Fruit fly (Drosophila melanogaster) whole organism, embryonic: ENCODE measurements around the gene CG10063.

ENCODE experiments used
- Atf-2 ChIP-seq: fragments of 200-800 bp; sonication (Bioruptor generic); optimal IDR thresholded peaks from 2 replicates; lab custom pipeline; 2016; ENCODE audit warnings: missing biosample characterization, missing genetic modification characterization
- BtbVII ChIP-seq: fragments of 200-800 bp; sonication (Bioruptor generic); optimal IDR thresholded peaks from 3 replicates; lab custom pipeline; 2017; ENCODE audit warnings: missing biosample characterization, mild to moderate bottlenecking, missing genetic modification characterization
- CG10147 ChIP-seq: fragments of 200-800 bp; sonication (Bioruptor generic); optimal IDR thresholded peaks from 2 replicates; lab custom pipeline; 2019; ENCODE audit warnings: missing biosample characterization, mild to moderate bottlenecking, missing genetic modification characterization, moderate library complexity
- CG11456 ChIP-seq: fragments of 200-800 bp; sonication (Bioruptor generic); IDR thresholded peaks from 3 replicates; pipeline ENCODE4 v1.3.6; 2022; ENCODE audit warnings: missing biosample characterization, missing genetic modification characterization
- CG11723 ChIP-seq: fragments of 200-800 bp; sonication (Bioruptor generic); optimal IDR thresholded peaks from 2 replicates; lab custom pipeline; 2017; ENCODE audit warnings: missing biosample characterization, mild to moderate bottlenecking, missing genetic modification characterization
- CG12391 ChIP-seq: fragments of 200-800 bp; sonication (Bioruptor generic); optimal IDR thresholded peaks from 3 replicates; lab custom pipeline; 2018; ENCODE audit warnings: missing biosample characterization, mild to moderate bottlenecking, missing genetic modification characterization, moderate library complexity
- CG13287 ChIP-seq: fragments of 200-800 bp; sonication (Bioruptor generic); IDR thresholded peaks from 2 replicates; pipeline ENCODE4 v1.3.6; 2022; ENCODE audit warnings: missing biosample characterization, missing genetic modification characterization; ENCODE audit not compliant: partially characterized antibody
- CG13775 ChIP-seq: fragments of 200-800 bp; sonication (Bioruptor generic); optimal IDR thresholded peaks from 3 replicates; lab custom pipeline; 2017; ENCODE audit warnings: missing biosample characterization, mild to moderate bottlenecking, missing genetic modification characterization
- CG17912 ChIP-seq: fragments of 200-800 bp; sonication (Bioruptor generic); optimal IDR thresholded peaks from 2 replicates; lab custom pipeline; 2018; ENCODE audit warnings: missing biosample characterization, mild to moderate bottlenecking, missing genetic modification characterization
- CG2875 ChIP-seq: fragments of 200-800 bp; sonication (Bioruptor generic); optimal IDR thresholded peaks from 2 replicates; lab custom pipeline; 2017; ENCODE audit warnings: missing biosample characterization, mild to moderate bottlenecking, missing genetic modification characterization, missing genetic modification reagents
- CG31441 ChIP-seq: fragments of 200-800 bp; sonication (Bioruptor generic); IDR thresholded peaks from 2 replicates; pipeline ENCODE4 v1.3.6; 2022; ENCODE audit warnings: missing biosample characterization, missing genetic modification characterization
- CG3281 ChIP-seq: fragments of 200-800 bp; sonication (Bioruptor generic); optimal IDR thresholded peaks from 3 replicates; lab custom pipeline; 2017; ENCODE audit warnings: missing biosample characterization, mild to moderate bottlenecking, missing genetic modification characterization
- CG3726 ChIP-seq: fragments of 200-800 bp; sonication (Bioruptor generic); IDR thresholded peaks from 3 replicates; pipeline ENCODE4, ENCODE4 v1.3.6; 2022; ENCODE audit warnings: missing biosample characterization, missing genetic modification characterization
- CG4617 ChIP-seq: fragments of 200-800 bp; sonication (Bioruptor generic); optimal IDR thresholded peaks from 3 replicates; lab custom pipeline; 2016; ENCODE audit warnings: missing biosample characterization, missing genetic modification characterization, borderline replicate concordance
- CG7987 ChIP-seq: fragments of 200-800 bp; sonication (Bioruptor generic); optimal IDR thresholded peaks from 2 replicates; lab custom pipeline; 2018; ENCODE audit warnings: missing biosample characterization, mild to moderate bottlenecking, missing genetic modification characterization, moderate library complexity
- CG8290 ChIP-seq, 3 experiments: fragments of 200-800 bp; sonication (Bioruptor generic); optimal IDR thresholded peaks; 2 replicates each; lab custom pipeline; 2016 to 2019; ENCODE audit warnings: missing biosample characterization in 3 of 3, missing genetic modification characterization in 3 of 3, mild to moderate bottlenecking in 2 of 3, moderate library complexity in 1 of 3
- CG9215 ChIP-seq: fragments of 200-800 bp; sonication (Bioruptor generic); IDR thresholded peaks from 2 replicates; pipeline ENCODE4 v1.3.6; 2022; ENCODE audit warnings: missing biosample characterization, missing genetic modification characterization
- Dip3 ChIP-seq: fragments of 200-800 bp; sonication (Bioruptor generic); optimal IDR thresholded peaks from 3 replicates; lab custom pipeline; 2016; ENCODE audit warnings: missing biosample characterization, missing genetic modification characterization
- Hr51 ChIP-seq, 2 experiments: fragments of 200-800 bp; sonication (Bioruptor generic); optimal IDR thresholded peaks; 2 replicates in 1 of 2; 3 replicates in 1 of 2; lab custom pipeline; 2016 to 2018; ENCODE audit warnings: missing biosample characterization in 2 of 2, missing genetic modification characterization in 2 of 2, mild to moderate bottlenecking in 1 of 2, moderate library complexity in 1 of 2
- Med ChIP-seq: fragments of 200-800 bp; sonication (Bioruptor generic); peaks from one replicate; lab custom pipeline; 2016; ENCODE audit warnings: missing biosample characterization, missing genetic modification characterization, mild to moderate bottlenecking, inconsistent platforms, moderate library complexity
- NFAT ChIP-seq: fragments of 200-800 bp; sonication (Bioruptor generic); IDR thresholded peaks from 2 replicates; pipeline ENCODE4 v1.3.6; 2022; ENCODE audit warnings: missing biosample characterization, missing genetic modification characterization
- PHDP ChIP-seq: fragments of 200-800 bp; sonication (Bioruptor generic); optimal IDR thresholded peaks from 3 replicates; lab custom pipeline; 2018; ENCODE audit warnings: missing biosample characterization, mild to moderate bottlenecking, missing genetic modification characterization, moderate library complexity
- Poxn ChIP-seq: fragments of 200-800 bp; sonication (Bioruptor generic); IDR thresholded peaks from 2 replicates; pipeline ENCODE4 v1.3.6; 2022; ENCODE audit warnings: missing biosample characterization, missing genetic modification characterization
- Tbp ChIP-seq: fragments of >200 bp; optimal IDR thresholded peaks from 2 replicates; lab custom pipeline; 2018; ENCODE audit warnings: missing biosample characterization, missing genetic modification characterization
- bbx ChIP-seq: fragments of 200-800 bp; sonication (Bioruptor generic); IDR thresholded peaks from 2 replicates; pipeline ENCODE4 v1.3.6; 2022; ENCODE audit warnings: missing biosample characterization, missing genetic modification characterization; ENCODE audit not compliant: partially characterized antibody
- cg ChIP-seq: fragments of 200-800 bp; sonication (Bioruptor generic); optimal IDR thresholded peaks from 3 replicates; lab custom pipeline; 2019; ENCODE audit warnings: missing biosample characterization, mild to moderate bottlenecking, missing genetic modification characterization, moderate library complexity
- dan ChIP-seq: fragments of 200-800 bp; sonication (Bioruptor generic); IDR thresholded peaks from 2 replicates; pipeline ENCODE4 v1.3.6; 2022; ENCODE audit warnings: missing biosample characterization, missing genetic modification characterization
- danr ChIP-seq: fragments of 200-800 bp; sonication (Bioruptor generic); IDR thresholded peaks from 2 replicates; pipeline ENCODE4 v1.3.6; 2022; ENCODE audit warnings: missing biosample characterization, missing genetic modification characterization
- dmrt11E ChIP-seq: fragments of 200-800 bp; sonication (Bioruptor generic); optimal IDR thresholded peaks from 3 replicates; lab custom pipeline; 2018; ENCODE audit warnings: missing biosample characterization, mild to moderate bottlenecking, missing genetic modification characterization, moderate library complexity
- dpn ChIP-seq, 2 experiments: fragments of 200-800 bp; sonication (Bioruptor generic); optimal IDR thresholded peaks; 3 replicates each; lab custom pipeline; 2016; ENCODE audit warnings: missing biosample characterization in 2 of 2, missing genetic modification characterization in 2 of 2
- ems ChIP-seq: fragments of 200-800 bp; sonication (Bioruptor generic); optimal IDR thresholded peaks from 3 replicates; lab custom pipeline; 2016; ENCODE audit warnings: missing biosample characterization, missing genetic modification characterization
- fd3F ChIP-seq: fragments of 200-800 bp; sonication (Bioruptor generic); optimal IDR thresholded peaks from 2 replicates; lab custom pipeline; 2018; ENCODE audit warnings: missing biosample characterization, mild to moderate bottlenecking, missing genetic modification characterization, moderate library complexity
- gcm2 ChIP-seq: fragments of 200-800 bp; sonication (Bioruptor generic); optimal IDR thresholded peaks from 2 replicates; lab custom pipeline; 2016; ENCODE audit warnings: missing biosample characterization, missing genetic modification characterization
- hb ChIP-seq: fragments of 200-800 bp; sonication (Bioruptor generic); IDR thresholded peaks from 3 replicates; pipeline ENCODE4 v1.3.6; 2022; ENCODE audit warnings: missing biosample characterization, missing genetic modification characterization; ENCODE audit not compliant: partially characterized antibody
- hkb ChIP-seq, 2 experiments: fragments of 200-800 bp in 1 of 2; fragments of >200 bp in 1 of 2; sonication (Bioruptor generic) in 1 of 2; IDR thresholded peaks in 1 of 2; optimal IDR thresholded peaks in 1 of 2; 2 replicates each; pipeline versions ENCODE4 v1.3.6 to Lab custom; 2017 to 2022; ENCODE audit warnings: missing biosample characterization in 1 of 2, missing genetic modification characterization in 1 of 2
- jigr1 ChIP-seq: fragments of 200-800 bp; sonication (Bioruptor generic); IDR thresholded peaks from 3 replicates; pipeline ENCODE4 v1.3.6; 2022; ENCODE audit warnings: missing biosample characterization, missing genetic modification characterization
- pum ChIP-seq: fragments of 200-800 bp; sonication (Bioruptor generic); optimal IDR thresholded peaks from 2 replicates; lab custom pipeline; 2016; ENCODE audit warnings: missing biosample characterization, missing genetic modification characterization
- pzg ChIP-seq: fragments of 200-800 bp; sonication (Bioruptor generic); optimal IDR thresholded peaks from 3 replicates; lab custom pipeline; 2018; ENCODE audit warnings: missing biosample characterization, mild to moderate bottlenecking, missing genetic modification characterization, moderate library complexity
- row ChIP-seq: fragments of 200-800 bp; sonication (Bioruptor generic); IDR thresholded peaks from 3 replicates; pipeline ENCODE4 v1.3.6; 2022; ENCODE audit warnings: missing biosample characterization, missing genetic modification characterization
- sd ChIP-seq: fragments of 200-800 bp; sonication (Bioruptor generic); optimal IDR thresholded peaks from 3 replicates; lab custom pipeline; 2018; ENCODE audit warnings: missing biosample characterization, mild to moderate bottlenecking, missing genetic modification characterization, moderate library complexity
- sisA ChIP-seq: fragments of 200-800 bp; sonication (Bioruptor generic); IDR thresholded peaks from 2 replicates; pipeline ENCODE4 v1.3.6; 2022; ENCODE audit warnings: missing biosample characterization, missing genetic modification characterization
- ssp ChIP-seq: fragments of 200-800 bp; sonication (Bioruptor generic); IDR thresholded peaks from 2 replicates; pipeline ENCODE4 v1.3.6; 2022; ENCODE audit warnings: missing biosample characterization, missing genetic modification characterization
- stwl ChIP-seq: fragments of 200-800 bp; sonication (Bioruptor generic); optimal IDR thresholded peaks from 3 replicates; lab custom pipeline; 2018; ENCODE audit warnings: missing biosample characterization, mild to moderate bottlenecking, missing genetic modification characterization, moderate library complexity
- trem ChIP-seq: fragments of 200-800 bp; optimal IDR thresholded peaks from 3 replicates; lab custom pipeline; 2019; ENCODE audit warnings: missing biosample characterization, mild to moderate bottlenecking, missing genetic modification characterization, moderate library complexity

The CG10063 gene

DNA sequence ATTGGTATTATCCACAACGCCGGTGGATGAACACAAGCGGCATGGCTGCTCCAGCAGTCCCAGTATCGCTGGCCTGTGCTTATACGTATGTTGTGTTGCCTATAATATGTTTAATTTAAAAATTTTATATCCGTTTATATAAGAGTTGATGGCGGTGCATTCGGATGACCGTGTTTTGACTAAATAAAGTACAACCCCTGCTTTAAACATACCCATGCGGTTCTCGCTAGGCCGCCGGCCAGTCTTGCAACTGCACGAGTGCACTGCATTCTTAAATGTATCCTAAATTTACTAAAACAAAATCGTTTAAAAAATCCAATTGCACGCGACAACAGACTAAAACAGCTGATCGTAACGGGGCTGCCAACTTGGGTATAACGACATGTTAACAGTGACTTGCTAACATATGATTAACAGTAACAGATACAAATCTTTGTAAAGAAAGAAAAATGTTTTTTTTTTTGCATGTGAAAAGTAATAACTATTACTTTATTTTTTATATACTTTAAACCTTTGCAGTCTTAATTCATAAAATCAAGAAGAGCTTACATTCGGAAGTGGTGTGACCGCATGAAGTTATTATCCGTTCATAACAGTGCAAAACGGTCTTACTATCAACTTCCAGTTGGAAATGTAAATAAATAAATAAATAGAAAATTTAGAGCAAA lies 14.4 kb downstream of the CG10063 start, which contains the start of the genes Uqcc1 and Surf1 (continued):
- no peak for TF ChIP-seq CG3281 (GFP tag; lab: Kevin White, UChicago)
- TF ChIP-seq CG13287: peak; percentile 18; the same call in 1 of the 2 replicates
- peak; percentile 0 for TF ChIP-seq Med
- TF ChIP-seq trem: peak; percentile 98
- TF ChIP-seq CG12391 (tag; lab: Kevin White, UChicago): peak; percentile 3
- no peak for TF ChIP-seq CG10147 (GFP tag; lab: Kevin White, UChicago)
- TF ChIP-seq CG4617: peak; percentile 27
- TF ChIP-seq Poxn: no peak

DNA sequence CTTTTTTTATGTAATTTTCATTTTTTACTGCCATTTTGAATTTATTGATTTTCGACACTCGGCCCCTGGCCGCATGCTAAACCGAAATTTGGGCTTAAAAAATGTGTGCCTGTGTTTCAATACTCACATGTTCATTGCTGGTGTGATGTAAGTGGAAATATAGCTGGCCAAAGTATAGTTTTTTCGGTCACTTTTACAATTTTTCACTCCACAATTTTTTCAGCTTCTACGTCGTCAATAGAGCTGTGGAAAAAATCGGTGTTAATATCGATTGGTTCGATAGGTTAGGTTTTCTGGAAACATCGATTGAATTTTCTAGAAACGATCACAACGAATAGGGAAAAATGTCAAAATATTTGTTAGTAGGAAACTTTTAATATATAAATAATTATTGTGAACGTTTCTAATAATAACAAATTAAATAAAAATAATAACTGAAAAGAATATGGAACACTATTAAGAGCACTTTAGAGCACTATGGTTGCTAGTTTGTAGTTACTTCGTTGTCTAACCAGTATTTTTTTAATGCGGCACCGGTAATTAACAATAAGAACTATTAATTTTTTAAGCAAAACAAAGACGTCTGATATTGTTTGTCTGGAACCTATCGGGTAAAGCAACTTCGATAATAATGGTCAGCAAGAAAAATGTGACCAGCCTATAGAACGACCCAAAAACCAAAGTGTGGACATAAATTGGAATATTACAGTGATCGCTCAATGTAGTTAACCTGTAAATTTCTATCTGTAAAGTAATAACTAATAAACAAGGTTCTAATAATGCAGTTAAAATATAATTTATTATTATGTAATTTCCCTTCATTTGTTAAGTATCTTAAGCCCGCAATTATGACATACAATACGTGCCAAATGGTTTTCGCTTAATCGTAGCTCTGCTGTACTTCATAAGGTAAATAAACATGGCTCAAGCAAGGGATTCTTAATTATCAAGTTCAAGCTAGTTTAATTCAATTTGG lies 16.7 kb downstream of the CG10063 start, which contains the start of the genes CG10077 and CG9948:
TSS of gene CG10077 (minus strand) at position 651 of the 976 bp plus-strand sequence.
TSS of gene CG9948 (plus strand) at position 738 of the 976 bp plus-strand sequence.
- TF ChIP-seq CG11456 (GFP tag; lab: Robert Waterston, UW): peak; percentile 89
- TF ChIP-seq Atf-2: peak; percentile 64
- TF ChIP-seq Tbp (GFP tag; lab: Kevin White, UChicago): no peak
- peak; percentile 93 for TF ChIP-seq sisA (GFP tag; lab: Robert Waterston, UW)
- peak; percentile 99 for TF ChIP-seq row
- TF ChIP-seq dan: no peak; the same call in 1 of the 2 replicates
- TF ChIP-seq CG7987 (GFP tag; lab: Kevin White, UChicago): peak; percentile 79
- peak; percentile 71 for TF ChIP-seq CG8290 (GFP tag; optimal IDR thresholded peaks at IDR 0.05; lab: Kevin White, UChicago)
- TF ChIP-seq CG8290 (tag; optimal IDR thresholded peaks at IDR 0.05; lab: Kevin White, UChicago): peak; percentile 45 to 87
- TF ChIP-seq hkb (optimal IDR thresholded peaks at IDR 0.05; lab: Kevin White, UChicago): no peak
- TF ChIP-seq hkb (GFP tag; IDR thresholded peaks at IDR 0.05; lab: Robert Waterston, UW): peak; percentile 92
- peak; percentile 64 for TF ChIP-seq Dip3 (GFP tag; lab: Kevin White, UChicago)
- peak; percentile 85 for TF ChIP-seq CG13775 (GFP tag; lab: Kevin White, UChicago)
- TF ChIP-seq NFAT (GFP tag; lab: Robert Waterston, UW): peak; percentile 82
- peak; percentile 71 for TF ChIP-seq CG2875 (GFP tag; lab: Kevin White, UChicago)
- peak; percentile 92 for TF ChIP-seq PHDP (tag; lab: Kevin White, UChicago)
- TF ChIP-seq CG31441 (GFP tag; lab: Robert Waterston, UW): peak; percentile 90
- peak; percentile 49 for TF ChIP-seq pzg (GFP tag; lab: Kevin White, UChicago)
- peak; percentile 81 for TF ChIP-seq CG17912
- TF ChIP-seq cg (GFP tag; lab: Kevin White, UChicago): no peak
- TF ChIP-seq CG11723 (GFP tag; lab: Kevin White, UChicago): peak; percentile 69
- peak; percentile 74; the same call in 1 of the 3 replicates for TF ChIP-seq jigr1 (GFP tag; lab: Robert Waterston, UW)
- peak; percentile 78; the same call in 2 of the 3 replicates for TF ChIP-seq hb
- peak; percentile 67 for TF ChIP-seq ems (GFP tag; lab: Kevin White, UChicago)
- TF ChIP-seq CG3726 (GFP tag; lab: Robert Waterston, UW): peak; percentile 60; the same call in 1 of the 3 replicates
- TF ChIP-seq dpn (GFP tag; optimal IDR thresholded peaks at IDR 0.05; lab: Kevin White, UChicago): peak; percentile 58 to 90
- peak; percentile 66 for TF ChIP-seq pum (GFP tag; lab: Kevin White, UChicago)
- peak; percentile 75 for TF ChIP-seq BtbVII
- TF ChIP-seq ssp: peak; percentile 72
- peak; percentile 76 for TF ChIP-seq bbx (GFP tag; lab: Robert Waterston, UW)
- TF ChIP-seq fd3F (GFP tag; lab: Kevin White, UChicago): peak; percentile 85
- TF ChIP-seq gcm2 (GFP tag; lab: Kevin White, UChicago): peak; percentile 4
- peak; percentile 55 to 90 for TF ChIP-seq Hr51 (GFP tag; optimal IDR thresholded peaks at IDR 0.05; lab: Kevin White, UChicago)
- TF ChIP-seq sd (tag; lab: Kevin White, UChicago): peak; percentile 98
- TF ChIP-seq CG9215 (GFP tag; lab: Robert Waterston, UW): peak; percentile 79
- peak; percentile 77 for TF ChIP-seq danr
- peak; percentile 89 for TF ChIP-seq dmrt11E (tag; lab: Kevin White, UChicago)
- peak; percentile 57 for TF ChIP-seq stwl (tag; lab: Kevin White, UChicago)
